Worm (Caenorhabditis elegans) whole organism, young adult: Measurements from ENCODE around the gene pmp-5.

Experiments used
- lsy-27 ChIP-seq: sonication (generic microtip); optimal IDR thresholded peaks from 2 replicates; lab custom pipeline; 2017; ENCODE audit warnings: missing genetic modification characterization, mild to moderate bottlenecking, missing compliant biosample characterization, antibody characterized with exemption, missing genotype, borderline replicate concordance; ENCODE audit not compliant: insufficient read depth
- rpc-1 ChIP-seq, 2 experiments: fragments of 150-350 bp in 1 of 2; sonication (generic microtip) in 1 of 2; optimal IDR thresholded peaks; 2 replicates each; lab custom pipeline; 2014 to 2018; ENCODE audit warnings: missing biosample characterization in 1 of 2, missing genetic modification characterization in 1 of 2, missing genetic modification reagents in 1 of 2, missing genotype in 1 of 2

DNA sequence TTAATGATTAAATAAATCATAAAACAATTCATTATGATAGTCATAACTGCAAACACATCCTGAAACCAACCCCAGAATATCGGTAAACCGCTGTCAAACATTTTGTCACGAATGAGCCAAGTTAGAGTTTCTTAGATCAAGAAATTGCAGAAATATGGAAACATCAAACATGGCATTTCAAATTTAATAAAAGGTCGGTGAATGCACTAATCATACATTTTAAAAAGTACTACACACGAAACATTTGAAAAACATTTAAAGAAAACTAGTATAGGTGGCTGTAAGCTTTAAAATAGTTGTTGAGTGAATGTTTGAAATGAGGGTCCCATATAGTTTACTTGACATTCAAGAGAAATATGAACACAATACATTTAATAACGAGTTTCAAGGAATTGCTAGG, 3.1 kb upstream of the pmp-5 start, which contains the start of gene str-180:
- no peak for TF ChIP-seq lsy-27 (tag; lab: Kevin White, UChicago)
- no peak for TF ChIP-seq rpc-1 (optimal IDR thresholded peaks at IDR 0.05; lab: Kevin White, UChicago)
- no peak for TF ChIP-seq rpc-1 (tag; optimal IDR thresholded peaks at IDR 0.05; lab: Kevin White, UChicago)
